Fruit fly (Drosophila melanogaster) whole organism, embryonic: ENCODE data around the gene fkh.

Experiments
- Ada2b ChIP-seq: fragments of 200-800 bp; sonication (Bioruptor generic); IDR thresholded peaks from 2 replicates; pipeline ENCODE4 v1.3.6; 2022; ENCODE audit warnings: missing biosample characterization, missing genetic modification characterization
- CG1024 ChIP-seq: fragments of 200-800 bp; sonication (Bioruptor generic); IDR thresholded peaks from 2 replicates; pipeline ENCODE4 v1.3.6; 2022; ENCODE audit warnings: missing biosample characterization, missing genetic modification characterization
- CG11247 ChIP-seq: fragments of 200-800 bp; sonication (Bioruptor generic); IDR thresholded peaks from 2 replicates; pipeline ENCODE4 v1.3.6; 2022; ENCODE audit warnings: missing biosample characterization, missing genetic modification characterization
- CG11456 ChIP-seq: fragments of 200-800 bp; sonication (Bioruptor generic); IDR thresholded peaks from 3 replicates; pipeline ENCODE4 v1.3.6; 2022; ENCODE audit warnings: missing biosample characterization, missing genetic modification characterization
- CG11504 ChIP-seq: fragments of 200-800 bp; sonication (Bioruptor generic); optimal IDR thresholded peaks from 3 replicates; lab custom pipeline; 2019; ENCODE audit warnings: missing biosample characterization, mild to moderate bottlenecking, missing genetic modification characterization, moderate library complexity
- CG14014 ChIP-seq: fragments of 200-800 bp; sonication (Bioruptor generic); IDR thresholded peaks from 2 replicates; pipeline ENCODE4 v1.3.6; 2022; ENCODE audit warnings: missing biosample characterization, missing genetic modification characterization
- CG14667 ChIP-seq: fragments of 200-800 bp; sonication (Bioruptor generic); IDR thresholded peaks from 2 replicates; pipeline ENCODE4 v1.3.6; 2022; ENCODE audit warnings: missing biosample characterization, missing genetic modification characterization
- CG14710 ChIP-seq: fragments of 200-800 bp; sonication (Bioruptor generic); optimal IDR thresholded peaks from 3 replicates; lab custom pipeline; 2019; ENCODE audit warnings: missing biosample characterization, mild to moderate bottlenecking, missing genetic modification characterization, moderate library complexity
- CG15601 ChIP-seq: fragments of 200-800 bp; sonication (Bioruptor generic); optimal IDR thresholded peaks from 3 replicates; lab custom pipeline; 2019; ENCODE audit warnings: missing biosample characterization, mild to moderate bottlenecking, missing genetic modification characterization, moderate library complexity
- CG1602 ChIP-seq: fragments of 200-800 bp; sonication (Bioruptor generic); optimal IDR thresholded peaks from 3 replicates; lab custom pipeline; 2016; ENCODE audit warnings: missing biosample characterization, missing genetic modification characterization
- CG17385 ChIP-seq: fragments of 200-800 bp; sonication (Bioruptor generic); optimal IDR thresholded peaks from 3 replicates; lab custom pipeline; 2018; ENCODE audit warnings: missing biosample characterization, mild to moderate bottlenecking, missing genetic modification characterization
- CG1832 ChIP-seq: fragments of 200-800 bp; sonication (Bioruptor generic); optimal IDR thresholded peaks from 2 replicates; lab custom pipeline; 2017; ENCODE audit warnings: missing biosample characterization, mild to moderate bottlenecking, missing genetic modification characterization, inconsistent platforms
- CG18619 ChIP-seq: fragments of 200-800 bp; sonication (Bioruptor generic); optimal IDR thresholded peaks from 3 replicates; lab custom pipeline; 2017; ENCODE audit warnings: missing biosample characterization, mild to moderate bottlenecking, missing genetic modification characterization
- CG31365 ChIP-seq: fragments of 200-800 bp; sonication (Bioruptor generic); optimal IDR thresholded peaks from 2 replicates; lab custom pipeline; 2018; ENCODE audit warnings: missing biosample characterization, mild to moderate bottlenecking, missing genetic modification characterization
- CG32532 ChIP-seq: fragments of 200-800 bp; sonication (Bioruptor generic); IDR thresholded peaks from 2 replicates; pipeline ENCODE4 v1.3.6; 2022; ENCODE audit warnings: missing biosample characterization, missing genetic modification characterization
- CG3838 ChIP-seq: fragments of 200-800 bp; sonication (Bioruptor generic); optimal IDR thresholded peaks from 3 replicates; lab custom pipeline; 2016; ENCODE audit warnings: missing biosample characterization, missing genetic modification characterization
- CG4730 ChIP-seq: fragments of 200-800 bp; sonication (Bioruptor generic); IDR thresholded peaks from 2 replicates; pipeline ENCODE4 v1.3.6; 2022; ENCODE audit warnings: missing biosample characterization, missing genetic modification characterization
- CG8089 ChIP-seq: fragments of 200-800 bp; sonication (Bioruptor generic); optimal IDR thresholded peaks from 3 replicates; lab custom pipeline; 2016; ENCODE audit warnings: missing biosample characterization, missing genetic modification characterization
- D19B ChIP-seq: fragments of 200-800 bp; sonication (Bioruptor generic); optimal IDR thresholded peaks from 2 replicates; lab custom pipeline; 2017; ENCODE audit warnings: missing biosample characterization, mild to moderate bottlenecking, missing genetic modification characterization
- Dll ChIP-seq: fragments of 200-800 bp; sonication (Bioruptor generic); IDR thresholded peaks from 4 replicates; pipeline ENCODE4 v1.3.6; 2022; ENCODE audit warnings: missing biosample characterization, missing genetic modification characterization; ENCODE audit not compliant: partially characterized antibody
- Dp ChIP-seq: fragments of 200-800 bp; sonication (Bioruptor generic); optimal IDR thresholded peaks from 2 replicates; lab custom pipeline; 2018; ENCODE audit warnings: missing biosample characterization, mild to moderate bottlenecking, missing genetic modification characterization, moderate library complexity
- Dref ChIP-seq: fragments of 200-800 bp; sonication (Bioruptor generic); IDR thresholded peaks from 2 replicates; pipeline ENCODE4 v1.3.6; 2022; ENCODE audit warnings: missing biosample characterization, missing genetic modification characterization
- HLH4C ChIP-seq: fragments of 200-800 bp; sonication (Bioruptor generic); IDR thresholded peaks from 3 replicates; pipeline ENCODE4 v1.3.6; 2022; ENCODE audit warnings: missing biosample characterization, missing genetic modification characterization; ENCODE audit not compliant: partially characterized antibody
- Hr51 ChIP-seq, 2 experiments: fragments of 200-800 bp; sonication (Bioruptor generic); optimal IDR thresholded peaks; 2 replicates in 1 of 2; 3 replicates in 1 of 2; lab custom pipeline; 2016 to 2018; ENCODE audit warnings: missing biosample characterization in 2 of 2, missing genetic modification characterization in 2 of 2, mild to moderate bottlenecking in 1 of 2, moderate library complexity in 1 of 2
- Hsf ChIP-seq: fragments of 200-800 bp; sonication (Bioruptor generic); optimal IDR thresholded peaks from 3 replicates; lab custom pipeline; 2016; ENCODE audit warnings: missing biosample characterization, missing genetic modification characterization
- MTF-1 ChIP-seq: fragments of 200-800 bp; sonication (Bioruptor generic); optimal IDR thresholded peaks from 2 replicates; lab custom pipeline; 2018; ENCODE audit warnings: missing biosample characterization, mild to moderate bottlenecking, missing genetic modification characterization, borderline replicate concordance
- Nf-YC ChIP-seq: fragments of 200-800 bp; optimal IDR thresholded peaks from 3 replicates; lab custom pipeline; 2019; ENCODE audit warnings: missing biosample characterization, mild to moderate bottlenecking, missing genetic modification characterization, moderate library complexity
- Ptx1 ChIP-seq: fragments of 200-800 bp; sonication (Bioruptor generic); IDR thresholded peaks from 2 replicates; pipeline ENCODE4 v1.3.6; 2022; ENCODE audit warnings: missing biosample characterization, missing genetic modification characterization
- Usf ChIP-seq: fragments of 200-800 bp; sonication (Bioruptor generic); optimal IDR thresholded peaks from 2 replicates; lab custom pipeline; 2017; ENCODE audit warnings: missing genotype, missing biosample characterization, missing genetic modification characterization
- ato ChIP-seq: fragments of 200-800 bp; sonication (Bioruptor generic); IDR thresholded peaks from 2 replicates; pipeline ENCODE4 v1.3.6; 2022; ENCODE audit warnings: missing biosample characterization, missing genetic modification characterization; ENCODE audit not compliant: partially characterized antibody
- bigmax ChIP-seq: fragments of 200-800 bp; sonication (Bioruptor generic); optimal IDR thresholded peaks from 2 replicates; lab custom pipeline; 2018; ENCODE audit warnings: missing biosample characterization, mild to moderate bottlenecking, missing genetic modification characterization
- btn ChIP-seq: fragments of 200-800 bp; sonication (Bioruptor generic); optimal IDR thresholded peaks from 2 replicates; lab custom pipeline; 2016; ENCODE audit warnings: missing biosample characterization, missing genetic modification characterization
- danr ChIP-seq: fragments of 200-800 bp; sonication (Bioruptor generic); IDR thresholded peaks from 2 replicates; pipeline ENCODE4 v1.3.6; 2022; ENCODE audit warnings: missing biosample characterization, missing genetic modification characterization
- dimm ChIP-seq: fragments of 200-800 bp; sonication (Bioruptor generic); IDR thresholded peaks from 2 replicates; pipeline ENCODE4 v1.3.6; 2022; ENCODE audit warnings: missing biosample characterization, missing genetic modification characterization
- dm ChIP-seq: fragments of 200-800 bp; sonication (Bioruptor generic); optimal IDR thresholded peaks from 3 replicates; lab custom pipeline; 2016; ENCODE audit warnings: missing biosample characterization, missing genetic modification characterization
- gro ChIP-seq: fragments of 200-800 bp; sonication (Bioruptor generic); optimal IDR thresholded peaks from 2 replicates; lab custom pipeline; 2016; ENCODE audit warnings: missing biosample characterization, missing genetic modification characterization
- her ChIP-seq: fragments of 200-800 bp; sonication (Bioruptor generic); optimal IDR thresholded peaks from 2 replicates; lab custom pipeline; 2016; ENCODE audit warnings: missing biosample characterization, missing genetic modification characterization
- hkb ChIP-seq, 2 experiments: fragments of 200-800 bp in 1 of 2; fragments of >200 bp in 1 of 2; sonication (Bioruptor generic) in 1 of 2; IDR thresholded peaks in 1 of 2; optimal IDR thresholded peaks in 1 of 2; 2 replicates each; pipeline versions ENCODE4 v1.3.6 to Lab custom; 2017 to 2022; ENCODE audit warnings: missing biosample characterization in 1 of 2, missing genetic modification characterization in 1 of 2
- ken ChIP-seq: fragments of 200-800 bp; sonication (Bioruptor generic); IDR thresholded peaks from 3 replicates; pipeline ENCODE4 v1.3.6; 2022; ENCODE audit warnings: missing biosample characterization, missing genetic modification characterization
- klu ChIP-seq: fragments of 200-800 bp; sonication (Bioruptor generic); IDR thresholded peaks from 2 replicates; pipeline ENCODE4 v1.3.6; 2022; ENCODE audit warnings: missing biosample characterization, missing genetic modification characterization
- mld ChIP-seq: fragments of 200-800 bp; sonication (Bioruptor generic); IDR thresholded peaks from 3 replicates; pipeline ENCODE4 v1.3.6; 2022; ENCODE audit warnings: missing biosample characterization, missing genetic modification characterization; ENCODE audit not compliant: partially characterized antibody
- nau ChIP-seq: fragments of 200-800 bp; sonication (Bioruptor generic); optimal IDR thresholded peaks from 3 replicates; lab custom pipeline; 2017; ENCODE audit warnings: missing biosample characterization, mild to moderate bottlenecking, missing genetic modification characterization, missing genetic modification reagents
- prd ChIP-seq, 3 experiments: fragments of >200 bp in 2 of 3; fragments of 200-800 bp in 1 of 3; sonication (Bioruptor generic) in 1 of 3; optimal IDR thresholded peaks in 2 of 3; IDR thresholded peaks in 1 of 3; 2 replicates in 2 of 3; 3 replicates in 1 of 3; pipeline versions ENCODE4 v1.3.6 to Lab custom; 2017 to 2022; ENCODE audit warnings: missing biosample characterization in 1 of 3, missing genetic modification characterization in 1 of 3
- pros ChIP-seq: fragments of 200-800 bp; sonication (Bioruptor generic); optimal IDR thresholded peaks from 3 replicates; lab custom pipeline; 2019; ENCODE audit warnings: missing biosample characterization, mild to moderate bottlenecking, missing genetic modification characterization, moderate library complexity
- rib ChIP-seq: fragments of 200-800 bp; sonication (Bioruptor generic); IDR thresholded peaks from 2 replicates; pipeline ENCODE4 v1.3.6; 2022; ENCODE audit warnings: missing biosample characterization, missing genetic modification characterization
- tgo ChIP-seq: fragments of 200-800 bp; sonication (Bioruptor generic); IDR thresholded peaks from 3 replicates; pipeline ENCODE4 v1.3.6; 2022; ENCODE audit warnings: missing biosample characterization, missing genetic modification characterization
- tin ChIP-seq: fragments of 200-800 bp; sonication (Bioruptor generic); optimal IDR thresholded peaks from 3 replicates; lab custom pipeline; 2016; ENCODE audit warnings: missing biosample characterization, missing genetic modification characterization
- unc-4 ChIP-seq: fragments of 200-800 bp; sonication (Bioruptor generic); IDR thresholded peaks from 2 replicates; pipeline ENCODE4 v1.3.6; 2022; ENCODE audit warnings: missing biosample characterization, missing genetic modification characterization; ENCODE audit not compliant: partially characterized antibody
- zen2 ChIP-seq: fragments of 200-800 bp; sonication (Bioruptor generic); IDR thresholded peaks from 3 replicates; pipeline ENCODE4 v1.3.6; 2022; ENCODE audit warnings: missing biosample characterization, missing genetic modification characterization; ENCODE audit not compliant: partially characterized antibody

The fkh gene

DNA sequence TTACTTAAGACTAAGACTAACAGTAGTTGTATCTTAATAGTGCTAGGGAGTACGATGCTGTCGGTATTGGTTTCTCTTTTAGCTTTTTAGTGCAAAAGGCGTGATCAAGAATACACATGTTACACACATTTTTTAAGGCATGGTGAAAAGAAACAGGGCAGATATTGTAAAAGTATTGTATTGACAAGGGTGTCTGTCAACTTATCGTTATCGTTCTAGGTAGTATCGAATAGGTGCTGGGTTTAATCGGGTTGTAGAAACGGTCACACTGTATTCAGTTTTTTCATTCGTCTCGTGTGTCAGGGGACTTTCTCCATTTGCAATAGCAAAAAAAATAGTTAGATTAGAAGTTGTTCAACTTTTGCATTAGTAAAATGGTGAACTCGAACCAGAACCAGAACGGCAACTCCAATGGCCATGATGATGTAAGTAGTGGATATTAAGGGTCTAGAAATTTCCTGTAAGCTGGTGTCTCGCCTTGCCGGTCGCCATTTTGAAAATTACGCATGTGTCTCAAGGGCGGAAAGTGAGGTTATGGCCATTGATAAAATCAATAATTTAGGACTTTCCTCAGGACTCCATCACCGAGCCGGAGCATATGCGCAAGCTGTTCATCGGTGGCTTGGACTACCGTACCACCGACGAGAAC, 15.2 kb upstream of the fkh start (continued):
- peak; percentile 35; the same call in 1 of the 3 replicates for TF ChIP-seq zen2
- TF ChIP-seq MTF-1 = no peak
- TF ChIP-seq hkb (optimal IDR thresholded peaks at IDR 0.05; lab: Kevin White, UChicago) = no peak
- no peak for TF ChIP-seq hkb (GFP tag; IDR thresholded peaks at IDR 0.05; lab: Robert Waterston, UW)
- TF ChIP-seq CG32532 (GFP tag; lab: Robert Waterston, UW) = no peak; the same call in 1 of the 2 replicates
- TF ChIP-seq unc-4 (GFP tag; lab: Robert Waterston, UW) = peak; percentile 33; the same call in 1 of the 2 replicates
- TF ChIP-seq ato (GFP tag; lab: Robert Waterston, UW) = peak; percentile 47
- TF ChIP-seq Dp = peak; percentile 1
- TF ChIP-seq Nf-YC (tag; lab: Kevin White, UChicago) = peak; percentile 12
- TF ChIP-seq CG14667 (GFP tag; lab: Robert Waterston, UW) = no peak
- no peak for TF ChIP-seq tin (GFP tag; lab: Kevin White, UChicago)
- peak; percentile 4 for TF ChIP-seq CG15601
- TF ChIP-seq dm (GFP tag; lab: Kevin White, UChicago) = peak; percentile 91
- TF ChIP-seq Hr51 (GFP tag; optimal IDR thresholded peaks at IDR 0.05; lab: Kevin White, UChicago) = no peak
- peak; percentile 19 for TF ChIP-seq her (GFP tag; lab: Kevin White, UChicago)
- no peak for TF ChIP-seq btn (GFP tag; lab: Kevin White, UChicago)
- TF ChIP-seq Dll (GFP tag; lab: Robert Waterston, UW) = peak; percentile 28; the same call in 1 of the 4 replicates
- TF ChIP-seq danr = no peak
- no peak for TF ChIP-seq pros (GFP tag; lab: Kevin White, UChicago)
- TF ChIP-seq klu = no peak
- peak; percentile 48 for TF ChIP-seq CG14710
- TF ChIP-seq CG1602 = no peak
- peak; percentile 60; the same call in 2 of the 3 replicates for TF ChIP-seq HLH4C (GFP tag; lab: Robert Waterston, UW)
- TF ChIP-seq rib = no peak
- TF ChIP-seq Ptx1 (GFP tag; lab: Robert Waterston, UW) = no peak
- TF ChIP-seq CG18619 (GFP tag; lab: Kevin White, UChicago) = no peak
- no peak for TF ChIP-seq CG11456
- no peak for TF ChIP-seq nau
- no peak for TF ChIP-seq CG4730
- TF ChIP-seq CG1024 (GFP tag; lab: Robert Waterston, UW) = no peak
- TF ChIP-seq prd (optimal IDR thresholded peaks at IDR 0.05; lab: Kevin White, UChicago) = no peak
- TF ChIP-seq prd (GFP tag; IDR thresholded peaks at IDR 0.05; lab: Robert Waterston, UW) = no peak
- no peak for TF ChIP-seq CG31365 (tag; lab: Kevin White, UChicago)
- TF ChIP-seq ken (GFP tag; lab: Robert Waterston, UW) = no peak; the same call in 2 of the 3 replicates
- no peak for TF ChIP-seq dimm (GFP tag; lab: Robert Waterston, UW)
- TF ChIP-seq Dref (GFP tag; lab: Robert Waterston, UW) = peak; percentile 92
- no peak for TF ChIP-seq CG17385 (GFP tag; lab: Kevin White, UChicago)
- no peak for TF ChIP-seq Usf
- TF ChIP-seq CG8089 (GFP tag; lab: Kevin White, UChicago) = no peak
- no peak for TF ChIP-seq gro
- no peak for TF ChIP-seq CG11247 (GFP tag; lab: Robert Waterston, UW)
- TF ChIP-seq CG11504 (tag; lab: Kevin White, UChicago) = no peak
- TF ChIP-seq CG3838 (GFP tag; lab: Kevin White, UChicago) = no peak
- TF ChIP-seq tgo (GFP tag; lab: Robert Waterston, UW) = no peak
- TF ChIP-seq CG14014 (GFP tag; lab: Robert Waterston, UW) = no peak
- peak; percentile 5 for TF ChIP-seq Hsf (GFP tag; lab: Kevin White, UChicago)
- peak; percentile 99 for TF ChIP-seq bigmax
- no peak for TF ChIP-seq CG1832 (GFP tag; lab: Kevin White, UChicago)
- no peak for TF ChIP-seq mld
- no peak for TF ChIP-seq Ada2b (GFP tag; lab: Robert Waterston, UW)
- no peak for TF ChIP-seq D19B (GFP tag; lab: Kevin White, UChicago)
